Fruit fly (Drosophila melanogaster) S2 (cell line): Measurements from ENCODE around the gene Vps39.

Source experiments
- CG8478 ChIP-seq: fragments of >200 bp; optimal IDR thresholded peaks from 2 replicates; lab custom pipeline; 2018
- CTCF ChIP-seq, 2 experiments: fragments of >200 bp; optimal IDR thresholded peaks; 2 replicates each; lab custom pipeline; 2018

DNA sequence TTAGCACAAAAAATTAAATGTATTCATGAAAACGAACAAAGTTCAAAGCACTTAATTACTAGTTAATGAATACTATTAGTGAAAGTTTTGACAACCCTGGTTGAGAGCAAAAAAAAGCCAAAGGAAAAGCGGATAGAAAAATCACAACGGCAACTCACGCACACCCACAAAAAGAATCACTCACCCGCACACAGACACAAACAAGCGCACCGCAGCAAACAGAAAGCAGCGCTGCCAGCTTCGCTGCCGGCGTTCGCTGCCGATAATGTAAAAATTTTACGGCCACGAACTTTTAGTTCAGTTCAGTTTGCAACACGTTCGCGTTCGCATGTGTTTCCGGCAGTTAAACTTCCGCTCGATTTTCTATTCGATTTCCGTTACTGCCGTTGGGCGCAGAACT is 6.8 kb downstream of the Vps39 start, which contains the start of gene CG18599:
- TF ChIP-seq CTCF (optimal IDR thresholded peaks at IDR 0.05; lab: Kevin White, UChicago) (no peak), CG8478 (lab: Kevin White, UChicago) (no peak)
